Worm (Caenorhabditis elegans) whole organism, late embryonic: Measurements from ENCODE around the gene nhr-178.

Experiments
- T23F11.4 ChIP-seq: fragments of 200-800 bp; sonication (Bioruptor generic); optimal IDR thresholded peaks from 2 replicates; lab custom pipeline; 2018; ENCODE audit warnings: mild to moderate bottlenecking, missing genetic modification characterization, missing compliant biosample characterization
- ceh-18 ChIP-seq: sonication (generic microtip); optimal IDR thresholded peaks from 2 replicates; lab custom pipeline; 2016; ENCODE audit warnings: missing genetic modification characterization, missing compliant biosample characterization
- ceh-19 ChIP-seq: fragments of 200-800 bp; sonication (Bioruptor generic); optimal IDR thresholded peaks from 2 replicates; lab custom pipeline; 2018; ENCODE audit warnings: mild to moderate bottlenecking, missing genetic modification characterization, missing compliant biosample characterization
- elt-4 ChIP-seq: sonication (generic microtip); optimal IDR thresholded peaks from 2 replicates; lab custom pipeline; 2016; ENCODE audit warnings: missing genetic modification characterization, missing compliant biosample characterization
- hlh-13 ChIP-seq: fragments of 200-800 bp; sonication (Bioruptor generic); optimal IDR thresholded peaks from 2 replicates; lab custom pipeline; 2018; ENCODE audit warnings: mild to moderate bottlenecking, missing genetic modification characterization, missing compliant biosample characterization
- lim-6 ChIP-seq: sonication (generic microtip); optimal IDR thresholded peaks from 2 replicates; lab custom pipeline; 2016; ENCODE audit warnings: missing genetic modification characterization, missing compliant biosample characterization
- nhr-232 ChIP-seq: sonication (generic microtip); optimal IDR thresholded peaks from 2 replicates; lab custom pipeline; 2016; ENCODE audit warnings: missing genetic modification characterization, missing compliant biosample characterization
- npax-4 ChIP-seq: sonication (generic microtip); optimal IDR thresholded peaks from 2 replicates; lab custom pipeline; 2016; ENCODE audit warnings: missing genetic modification characterization, missing compliant biosample characterization
- pat-9 ChIP-seq: fragments of 200-800 bp; sonication (Bioruptor generic); optimal IDR thresholded peaks from 2 replicates; lab custom pipeline; 2018; ENCODE audit warnings: mild to moderate bottlenecking, missing genetic modification characterization, moderate library complexity, missing compliant biosample characterization
- pha-2 ChIP-seq: sonication (generic microtip); optimal IDR thresholded peaks from 2 replicates; lab custom pipeline; 2017; ENCODE audit warnings: mild to moderate bottlenecking, missing genetic modification characterization, missing compliant biosample characterization
- pha-4 ChIP-seq: fragments of 150-350 bp; optimal IDR thresholded peaks from 2 replicates; lab custom pipeline; 2018; ENCODE audit warnings: missing biosample characterization, missing genetic modification reagents, missing genetic modification characterization
- unc-3 ChIP-seq, 2 experiments: fragments of 200-800 bp in 1 of 2; sonication (Bioruptor generic) in 1 of 2; sonication (generic microtip) in 1 of 2; conservative IDR thresholded peaks in 1 of 2; optimal IDR thresholded peaks in 1 of 2; 2 replicates each; pipeline versions ENCODE4 v1.3.6 to Lab custom; 2016 to 2022; ENCODE audit warnings: missing compliant biosample characterization in 2 of 2, missing genetic modification characterization in 2 of 2, missing genetic modification reagents in 1 of 2
- ztf-16 ChIP-seq: sonication (generic microtip); optimal IDR thresholded peaks from 2 replicates; lab custom pipeline; 2017; ENCODE audit warnings: missing genetic modification characterization, missing compliant biosample characterization

ce11 chrV:1654845-1655244 is 47.1 kb upstream of the nhr-178 start, which contains the start of gene irld-11:
- TF ChIP-seq elt-4 (tag; lab: Kevin White, UChicago) (no peak), pat-9 (tag; lab: Kevin White, UChicago) (no peak), npax-4 (no peak), lim-6 (tag; lab: Kevin White, UChicago) (no peak), pha-4 (tag; lab: Kevin White, UChicago) (no peak), ceh-18 (tag; lab: Kevin White, UChicago) (no peak), ceh-19 (GFP tag; lab: Kevin White, UChicago) (no peak), unc-3 (GFP tag; conservative IDR thresholded peaks at IDR 0.05; lab: Robert Waterston, UW) (no peak), unc-3 (tag; optimal IDR thresholded peaks at IDR 0.05; lab: Kevin White, UChicago) (no peak), ztf-16 (tag; lab: Kevin White, UChicago) (no peak), hlh-13 (GFP tag; lab: Kevin White, UChicago) (no peak), pha-2 (tag; lab: Kevin White, UChicago) (no peak), nhr-232 (tag; lab: Kevin White, UChicago) (no peak), T23F11.4 (no peak)
